Worm (Caenorhabditis elegans): ENCODE measurements around the gene ife-1.

The ife-1 gene

DNA sequence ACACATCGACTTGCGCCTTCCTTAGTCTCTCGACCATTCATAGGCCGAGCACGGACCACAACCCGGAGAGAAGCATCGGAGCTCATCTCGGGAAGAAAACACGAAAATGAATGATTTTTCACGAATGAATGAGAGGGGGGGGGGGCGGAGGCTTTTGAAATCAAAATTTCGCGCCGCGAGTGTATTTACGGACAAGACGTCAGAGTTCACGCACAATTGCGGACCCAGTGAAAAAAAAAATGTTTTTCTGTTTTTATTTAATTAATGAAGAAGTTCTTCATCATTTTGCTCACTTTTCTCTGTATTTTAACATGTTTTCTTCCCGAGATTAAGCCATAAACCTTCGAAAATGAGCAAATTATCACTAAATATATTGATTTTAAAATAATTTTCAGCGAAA lies 36.1 kb upstream of the ife-1 start, which contains the start of the genes klp-19 and slc-36.1:
TSS of gene klp-19 (minus strand) at position 153 of the 400 bp plus-strand sequence.
TSS of gene slc-36.1 (plus strand) at position 396 of the 400 bp plus-strand sequence.
- TF ChIP-seq B0261.1 (tag; optimal IDR thresholded peaks at IDR 0.05) (no peak), cebp-2 (GFP tag; IDR thresholded peaks at IDR 0.05) (no peak), F23B12.7 (tag; optimal IDR thresholded peaks at IDR 0.05; ENCODE audit: insufficient read depth) (peak; percentile 78), nhr-90 (tag; optimal IDR thresholded peaks at IDR 0.05) (no peak), somi-1 (GFP tag; optimal IDR thresholded peaks at IDR 0.05) (no peak), sptf-2 (GFP tag; optimal IDR thresholded peaks at IDR 0.05) (no peak), egrh-3 (GFP tag; IDR thresholded peaks at IDR 0.05) (peak; percentile 62), F22D6.2 (tag; optimal IDR thresholded peaks at IDR 0.05) (no peak), bed-2 (GFP tag; IDR thresholded peaks at IDR 0.05) (no peak), hlh-12 (tag; optimal IDR thresholded peaks at IDR 0.05) (no peak), ccch-3 (GFP tag; optimal IDR thresholded peaks at IDR 0.05) (no peak), lsl-1 (GFP tag; optimal IDR thresholded peaks at IDR 0.05) (peak; percentile 64), ceh-58 (GFP tag; IDR thresholded peaks at IDR 0.05) (no peak), lir-1 (GFP tag; conservative IDR thresholded peaks at IDR 0.05) (no peak), ztf-28 (GFP tag; IDR thresholded peaks at IDR 0.05) (no peak), dpl-1 (GFP tag; optimal IDR thresholded peaks at IDR 0.05) (peak; percentile 84), tbp1 (GFP tag; optimal IDR thresholded peaks at IDR 0.05) (peak; percentile 11), lsy-27 (tag; optimal IDR thresholded peaks at IDR 0.05; ENCODE audit: borderline replicate concordance, insufficient read depth) (no peak), dox-1 (GFP tag; IDR thresholded peaks at IDR 0.05) (peak; percentile 68), aptf-2 (GFP tag; conservative IDR thresholded peaks at IDR 0.05) (no peak), ztf-26 (tag; optimal IDR thresholded peaks at IDR 0.05) (no peak), F57C9.4 (tag; optimal IDR thresholded peaks at IDR 0.05) (no peak), die-1 (tag; optimal IDR thresholded peaks at IDR 0.05) (no peak), chd-7 (tag; optimal IDR thresholded peaks at IDR 0.05) (no peak), Y53G8AR.9 (GFP tag; conservative IDR thresholded peaks at IDR 0.05) (no peak), sea-2 (GFP tag; IDR thresholded peaks at IDR 0.05) (no peak), ztf-6 (GFP tag; IDR thresholded peaks at IDR 0.05) (no peak), hrde-1 (tag; optimal IDR thresholded peaks at IDR 0.05; ENCODE audit: borderline replicate concordance) (no peak), nfya-2 (GFP tag; IDR thresholded peaks at IDR 0.05) (no peak), let-607 (tag; optimal IDR thresholded peaks at IDR 0.05) (no peak), lin-54 (GFP tag; optimal IDR thresholded peaks at IDR 0.05) (peak; percentile 78), lin-35 (GFP tag; optimal IDR thresholded peaks at IDR 0.05) (peak in 1 of 3 experiments; percentile 44), C17E4.6 (GFP tag; IDR thresholded peaks at IDR 0.05) (peak; percentile 37; the same call in 1 of the 2 replicates), F39B2.1 (GFP tag; IDR thresholded peaks at IDR 0.05) (no peak), tbx-9 (tag; optimal IDR thresholded peaks at IDR 0.05; ENCODE audit: borderline replicate concordance) (no peak), T26A5.8 (tag; optimal IDR thresholded peaks at IDR 0.05) (no peak), tlf-1 (GFP tag; optimal IDR thresholded peaks at IDR 0.05) (no peak), mxl-1 (tag; optimal IDR thresholded peaks at IDR 0.05) (no peak), B0019.2 (GFP tag; conservative IDR thresholded peaks at IDR 0.05) (no peak), sdz-38 (tag; optimal IDR thresholded peaks at IDR 0.05) (no peak), xnd-1 (tag; optimal IDR thresholded peaks at IDR 0.05) (peak; percentile 60), Y67H2A.10 (GFP tag; conservative IDR thresholded peaks at IDR 0.05) (no peak), snpc-1.3 (tag; optimal IDR thresholded peaks at IDR 0.05; ENCODE audit: insufficient read depth) (peak; percentile 56), hlh-26 (GFP tag; conservative IDR thresholded peaks at IDR 0.05) (no peak), madf-3 (GFP tag; IDR thresholded peaks at IDR 0.05) (no peak), hmg-1.2 (GFP tag; IDR thresholded peaks at IDR 0.05) (peak; percentile 13; the same call in 1 of the 2 replicates), ceh-100 (GFP tag; IDR thresholded peaks at IDR 0.05) (peak; percentile 48), K12H6.12 (tag; optimal IDR thresholded peaks at IDR 0.05) (no peak), let-526 (GFP tag; IDR thresholded peaks at IDR 0.05) (no peak)
